Fruit fly (Drosophila melanogaster) whole organism, wandering third instar larva: Measurements from ENCODE around the gene CG32568.

Source experiments
- Myc ChIP-seq: fragments of >200 bp; optimal IDR thresholded peaks from 2 replicates; lab custom pipeline; 2017
- Rel ChIP-seq, 2 experiments: fragments of 200-800 bp; sonication (Bioruptor generic) in 1 of 2; optimal IDR thresholded peaks; 2 replicates in 1 of 2; 3 replicates in 1 of 2; lab custom pipeline; 2016 to 2019; ENCODE audit warnings: mild to moderate bottlenecking in 2 of 2, missing biosample characterization in 2 of 2, missing genetic modification characterization in 2 of 2, moderate library complexity in 1 of 2
- Sp1 ChIP-seq: fragments of 200-800 bp; sonication (Bioruptor generic); optimal IDR thresholded peaks from 3 replicates; lab custom pipeline; 2019; ENCODE audit warnings: missing biosample characterization, mild to moderate bottlenecking, missing genetic modification characterization, moderate library complexity
- br ChIP-seq: fragments of 200-800 bp; sonication (Bioruptor generic); optimal IDR thresholded peaks from 2 replicates; lab custom pipeline; 2016; ENCODE audit warnings: missing biosample characterization, missing genetic modification characterization
- ey ChIP-seq: fragments of 200-800 bp; sonication (Bioruptor generic); optimal IDR thresholded peaks from 2 replicates; lab custom pipeline; 2016; ENCODE audit warnings: missing biosample characterization, missing genetic modification characterization
- fru ChIP-seq: fragments of 200-800 bp; sonication (Bioruptor generic); optimal IDR thresholded peaks from 3 replicates; lab custom pipeline; 2016; ENCODE audit warnings: missing biosample characterization, mild to moderate bottlenecking, missing genetic modification characterization
- jim ChIP-seq: fragments of 175-275, 200-325 bp; sonication (Bioruptor generic); optimal IDR thresholded peaks from 2 replicates; lab custom pipeline; 2016; ENCODE audit warnings: missing biosample characterization, mild to moderate bottlenecking, missing genetic modification characterization
- sage ChIP-seq: fragments of 200-800 bp; sonication (Bioruptor generic); optimal IDR thresholded peaks from 2 replicates; lab custom pipeline; 2016; ENCODE audit warnings: missing biosample characterization, mild to moderate bottlenecking, missing genetic modification characterization

DNA sequence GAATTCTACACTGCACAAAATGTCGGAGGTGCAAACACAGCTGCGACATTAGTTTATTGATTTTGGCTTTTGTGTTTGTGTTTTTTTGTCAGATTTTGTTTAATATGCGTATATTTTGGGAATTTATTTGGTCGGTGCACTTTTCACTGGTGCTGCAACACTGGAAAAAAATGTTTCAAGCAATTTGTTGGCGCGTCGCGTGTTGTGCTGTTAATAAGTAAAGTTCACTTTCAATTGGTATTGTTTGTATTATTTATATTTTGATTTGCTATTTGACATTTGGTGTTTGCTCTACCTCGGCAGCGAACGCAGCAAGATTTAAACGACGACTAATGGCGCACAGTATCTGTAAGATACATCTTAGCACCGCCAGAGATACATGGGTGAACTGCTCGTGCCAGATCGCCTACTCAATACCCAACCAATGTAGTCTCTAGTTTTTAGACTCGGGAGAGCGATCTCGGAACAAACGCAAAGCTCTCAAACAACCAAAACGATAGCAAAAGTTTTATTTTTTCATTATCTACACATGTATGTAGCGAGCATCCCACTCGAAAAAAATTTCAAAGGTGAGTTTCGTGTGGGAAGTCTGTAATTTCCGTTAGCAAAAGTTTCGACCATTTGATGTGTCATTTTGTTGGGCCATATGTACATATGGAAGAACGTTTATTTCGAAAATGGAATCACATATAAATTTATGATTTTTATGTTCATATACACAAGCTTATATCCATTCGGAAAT lies 41.6 kb downstream of the CG32568 start:
- peak; percentile 4 for TF ChIP-seq ey (GFP tag; lab: Kevin White, UChicago)
- no peak for TF ChIP-seq jim (GFP tag; lab: Kevin White, UChicago)
- TF ChIP-seq Sp1: no peak
- TF ChIP-seq fru (GFP tag; lab: Kevin White, UChicago): peak; percentile 4
- no peak for TF ChIP-seq br (GFP tag; lab: Kevin White, UChicago)
- TF ChIP-seq sage (GFP tag; lab: Kevin White, UChicago): no peak
- TF ChIP-seq Rel (GFP tag; optimal IDR thresholded peaks at IDR 0.05; lab: Kevin White, UChicago): no peak
- TF ChIP-seq Rel (tag; optimal IDR thresholded peaks at IDR 0.05; lab: Kevin White, UChicago): no peak
- TF ChIP-seq Myc: no peak
